Worm (Caenorhabditis elegans): ENCODE measurements around the gene bath-2.

The bath-2 gene

DNA sequence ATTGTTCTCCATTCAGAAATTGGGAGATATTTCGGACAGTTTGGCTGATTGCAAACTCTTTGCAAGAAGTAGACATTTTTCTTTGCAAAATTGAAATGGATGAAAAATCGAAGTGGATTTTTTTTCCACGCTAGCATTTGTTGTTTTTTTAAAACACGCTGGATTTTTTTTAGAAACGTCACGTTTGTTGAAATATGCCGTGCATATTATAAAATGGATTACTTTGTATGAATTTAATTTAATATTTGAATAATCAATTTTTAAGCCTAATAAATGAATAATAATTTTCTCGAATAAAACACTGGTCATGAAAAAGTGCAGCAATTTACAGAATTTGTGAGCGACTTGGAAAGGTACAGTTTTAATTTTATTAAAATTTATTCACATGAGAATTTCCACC lies 22.5 kb upstream of the bath-2 start, which contains the start of gene ZK250.14 (continued):
- no peak for TF ChIP-seq F49E8.2 (tag; optimal IDR thresholded peaks at IDR 0.05; ENCODE audit: insufficient read depth)
- no peak for TF ChIP-seq atf-7 (tag; optimal IDR thresholded peaks at IDR 0.05)

DNA sequence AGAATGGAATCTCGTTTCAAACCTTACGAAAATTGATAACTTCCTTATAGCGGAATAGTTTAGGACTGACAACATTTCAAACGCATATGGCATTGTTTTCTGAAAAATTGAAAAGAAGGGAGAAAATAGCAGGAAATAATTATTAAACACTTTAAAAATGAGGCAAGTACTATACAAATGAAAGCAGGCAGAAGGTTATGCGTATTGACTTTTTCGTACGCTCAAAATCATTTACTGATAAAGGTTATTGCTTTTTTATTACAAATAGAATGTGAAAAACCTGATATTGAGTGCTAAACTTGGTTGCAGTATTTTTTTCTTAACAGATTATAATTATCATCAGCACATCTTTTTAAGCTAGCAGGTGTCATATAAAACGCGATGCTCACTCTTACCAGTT lies 17.1 kb upstream of the bath-2 start, which contains the start of gene ZK250.13:
Gene ZK250.13, minus strand, starts transcription at position 101 of the 400 bp plus-strand sequence.
- TF ChIP-seq madf-3 (GFP tag; IDR thresholded peaks at IDR 0.05) = no peak
- no peak for TF ChIP-seq pha-4 (tag; optimal IDR thresholded peaks at IDR 0.05)
- no peak for TF ChIP-seq ama-1 (optimal IDR thresholded peaks at IDR 0.05)
- TF ChIP-seq ama-1 (GFP tag; optimal IDR thresholded peaks at IDR 0.05) = no peak
- no peak for TF ChIP-seq mxl-1 (tag; optimal IDR thresholded peaks at IDR 0.05)
- no peak for TF ChIP-seq madf-10 (tag; optimal IDR thresholded peaks at IDR 0.05)
- TF ChIP-seq ztf-22 (GFP tag; optimal IDR thresholded peaks at IDR 0.05) = no peak
- TF ChIP-seq repo-1 (tag; optimal IDR thresholded peaks at IDR 0.05) = no peak
- TF ChIP-seq atf-7 (tag; optimal IDR thresholded peaks at IDR 0.05) = no peak
- TF ChIP-seq ZK185.1 (tag; optimal IDR thresholded peaks at IDR 0.05; ENCODE audit: poor library complexity, severe bottlenecking) = no peak
- no peak for TF ChIP-seq lag-1 (GFP tag; IDR thresholded peaks at IDR 0.05)
- no peak for TF ChIP-seq nfya-2 (GFP tag; IDR thresholded peaks at IDR 0.05)

DNA sequence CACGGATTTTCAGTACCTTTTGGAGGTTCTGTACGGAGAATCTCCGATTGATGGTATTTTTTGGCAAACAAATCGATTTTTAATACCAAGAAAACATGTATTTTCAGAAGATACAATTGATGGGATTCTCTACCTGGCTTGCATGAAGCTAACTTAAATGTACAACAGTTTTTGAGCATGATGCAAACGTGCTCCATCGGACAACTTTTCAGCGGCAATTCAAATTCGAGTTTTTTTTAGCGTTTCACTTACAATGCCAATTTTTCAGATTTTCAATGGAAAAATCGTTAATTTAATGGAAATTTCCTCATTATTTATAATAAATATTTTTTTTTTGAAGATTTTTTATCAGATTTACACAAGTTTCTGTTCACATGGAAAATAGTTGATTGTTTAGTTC lies 6.0 kb upstream of the bath-2 start:
- TF ChIP-seq F55B11.4 (tag; optimal IDR thresholded peaks at IDR 0.05; ENCODE audit: borderline replicate concordance, insufficient read depth) (no peak), ztf-3 (GFP tag; optimal IDR thresholded peaks at IDR 0.05) (no peak), efl-1 (GFP tag; optimal IDR thresholded peaks at IDR 0.05) (peak; percentile 19), F39B2.1 (GFP tag; IDR thresholded peaks at IDR 0.05) (no peak)

- TF ChIP-seq ceh-40 (GFP tag; IDR thresholded peaks at IDR 0.05) (no peak), snpc-4 (GFP tag; optimal IDR thresholded peaks at IDR 0.05) (no peak), snpc-4 (tag; optimal IDR thresholded peaks at IDR 0.05) (no peak), ZK185.1 (tag; optimal IDR thresholded peaks at IDR 0.05; ENCODE audit: poor library complexity, severe bottlenecking) (no peak)
Measured at ce11 chrII:1926162-1926561, 3.6 kb upstream of the bath-2 start, which contains the start of gene F52C6.2. Gene F52C6.2, plus strand, starts transcription at chrII:1926462.

DNA sequence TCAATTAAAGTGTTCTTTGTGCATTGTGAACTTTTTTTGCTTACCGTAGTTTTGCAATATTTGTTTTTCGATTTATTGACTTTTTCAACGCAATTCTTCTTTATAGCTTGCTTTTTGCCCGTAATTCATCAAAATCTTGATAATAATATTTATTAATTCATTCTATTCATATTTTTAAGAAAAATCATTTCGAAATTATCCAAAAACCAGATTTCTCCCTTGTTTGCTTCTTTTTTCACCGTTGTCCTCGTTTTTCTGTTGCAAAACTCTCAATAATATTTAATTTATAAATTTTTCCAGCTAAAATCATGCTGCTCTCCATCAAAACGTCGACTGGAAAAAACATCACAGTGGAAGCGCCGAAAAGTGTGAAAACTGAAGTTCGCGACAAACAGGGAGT lies 1.9 kb upstream of the bath-2 start, which contains the start of gene F52C6.3:
Gene F52C6.3, plus strand, starts transcription at position 301 of the 400 bp plus-strand sequence.
- TF ChIP-seq ztf-25 (GFP tag; IDR thresholded peaks at IDR 0.05) (no peak), let-607 (tag; optimal IDR thresholded peaks at IDR 0.05) (no peak), lsl-1 (GFP tag; optimal IDR thresholded peaks at IDR 0.05) (peak; percentile 51), aptf-2 (GFP tag; conservative IDR thresholded peaks at IDR 0.05) (no peak), Y95B8A.8 (GFP tag; IDR thresholded peaks at IDR 0.05) (no peak), hmg-1.2 (GFP tag; IDR thresholded peaks at IDR 0.05) (no peak), D2030.7 (GFP tag; IDR thresholded peaks at IDR 0.05) (no peak)

DNA sequence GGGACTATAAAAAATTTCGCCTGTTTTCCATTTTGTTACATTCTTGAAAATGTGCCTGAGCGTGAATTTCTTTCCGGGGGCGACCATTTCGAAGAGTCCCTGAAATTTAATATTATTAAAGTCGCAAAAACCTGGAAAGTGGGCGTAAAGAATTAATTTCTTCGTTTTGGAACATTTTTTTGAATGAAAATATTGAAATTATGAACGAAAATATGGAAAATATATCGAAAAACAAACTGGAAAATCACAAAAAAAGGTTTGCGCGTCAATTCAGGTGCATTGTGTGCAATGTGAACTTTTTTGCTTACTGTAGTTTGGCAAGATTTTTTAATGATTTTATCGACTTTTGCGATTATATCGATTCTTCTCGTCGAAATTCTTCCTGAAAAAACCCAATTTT lies 1.5 kb downstream of the bath-2 start, which contains the start of gene bath-7:
Gene bath-7, minus strand, starts transcription at position 101 of the 400 bp plus-strand sequence.
- TF ChIP-seq Y79H2A.3 (GFP tag; conservative IDR thresholded peaks at IDR 0.05) (no peak), lsl-1 (GFP tag; optimal IDR thresholded peaks at IDR 0.05) (peak; percentile 52)

DNA sequence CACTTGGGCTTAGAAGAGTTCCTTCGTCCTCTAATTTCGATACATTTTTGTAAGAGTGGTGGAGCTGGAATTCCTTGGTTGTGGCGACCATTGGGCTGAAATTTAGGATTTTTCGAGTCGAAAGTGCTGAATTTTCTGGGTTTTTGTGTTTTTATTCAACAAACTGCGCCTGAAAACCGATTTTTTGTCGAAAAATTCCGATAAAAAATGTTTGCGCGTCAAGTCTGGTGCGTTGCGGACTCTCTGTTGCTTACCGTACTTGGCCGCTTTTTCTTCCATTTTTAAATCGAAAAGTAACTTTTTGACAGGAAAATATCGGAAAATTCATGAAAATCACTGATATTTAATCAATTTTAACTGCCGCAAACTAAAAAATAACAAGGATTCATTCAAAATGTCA lies 4.7 kb downstream of the bath-2 start, which contains the start of gene bath-4:
Gene bath-4, minus strand, starts transcription at position 101 of the 400 bp plus-strand sequence.
- TF ChIP-seq lir-1 (GFP tag; conservative IDR thresholded peaks at IDR 0.05) (no peak), gei-17 (GFP tag; optimal IDR thresholded peaks at IDR 0.05) (no peak), lsl-1 (GFP tag; optimal IDR thresholded peaks at IDR 0.05) (peak; percentile 33), pbrm-1 (GFP tag; IDR thresholded peaks at IDR 0.05) (no peak), tlf-1 (GFP tag; optimal IDR thresholded peaks at IDR 0.05) (no peak)

All from whole organism, young adult.